Worm (Caenorhabditis elegans) whole organism, L3 larva: Measurements from ENCODE around the gene egrh-1.

ENCODE experiments used
- nhr-12 ChIP-seq: fragments of 150-350 bp; optimal IDR thresholded peaks from 2 replicates; lab custom pipeline; 2014; ENCODE audit warnings: missing biosample characterization, missing genetic modification characterization
- nhr-28 ChIP-seq: fragments of 150-350 bp; optimal IDR thresholded peaks from 2 replicates; lab custom pipeline; 2014; ENCODE audit warnings: missing biosample characterization, missing genetic modification characterization
- pqm-1 ChIP-seq: fragments of 150-350 bp; optimal IDR thresholded peaks from 2 replicates; lab custom pipeline; 2017; ENCODE audit warnings: missing biosample characterization, missing genetic modification characterization, inconsistent platforms
- sea-2 ChIP-seq: fragments of 150-350 bp; sonication (generic microtip); optimal IDR thresholded peaks from 4 replicates; lab custom pipeline; 2014; ENCODE audit warnings: missing biosample characterization, missing genetic modification reagents, missing genetic modification characterization

DNA sequence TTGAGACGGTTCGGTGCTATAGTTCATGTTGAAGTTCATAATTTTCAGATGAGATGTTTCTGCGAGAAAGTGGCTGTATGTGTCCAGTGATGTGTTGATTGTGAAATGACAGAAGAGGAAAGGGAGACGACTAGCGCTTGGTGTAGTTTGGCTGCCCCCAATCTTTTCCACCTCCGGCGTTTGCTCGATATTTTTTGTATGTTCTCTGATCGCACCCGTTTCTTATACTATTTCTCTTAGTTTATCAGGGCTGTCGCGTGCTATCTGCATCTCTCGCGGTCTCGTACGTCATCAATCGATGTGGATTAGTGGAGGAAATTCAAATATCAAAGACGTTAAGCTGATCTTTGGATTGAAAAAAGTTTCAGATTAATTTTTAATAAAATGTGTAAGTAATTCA is 35.0 kb upstream of the egrh-1 start, which contains the start of gene atf-4:
- TF ChIP-seq pqm-1 (tag; lab: Kevin White, UChicago) (peak; percentile 62), sea-2 (GFP tag; lab: Kevin White, UChicago) (no peak), nhr-28 (tag; lab: Kevin White, UChicago) (no peak), nhr-12 (no peak)
